Fruit fly (Drosophila melanogaster) S2 (cell line): ENCODE measurements around the gene MsrA.

Source experiments
- CG8478 ChIP-seq: fragments of >200 bp; optimal IDR thresholded peaks from 2 replicates; lab custom pipeline; 2018
- CTCF ChIP-seq, 2 experiments: fragments of >200 bp; optimal IDR thresholded peaks; 2 replicates each; lab custom pipeline; 2018

Gene MsrA

DNA sequence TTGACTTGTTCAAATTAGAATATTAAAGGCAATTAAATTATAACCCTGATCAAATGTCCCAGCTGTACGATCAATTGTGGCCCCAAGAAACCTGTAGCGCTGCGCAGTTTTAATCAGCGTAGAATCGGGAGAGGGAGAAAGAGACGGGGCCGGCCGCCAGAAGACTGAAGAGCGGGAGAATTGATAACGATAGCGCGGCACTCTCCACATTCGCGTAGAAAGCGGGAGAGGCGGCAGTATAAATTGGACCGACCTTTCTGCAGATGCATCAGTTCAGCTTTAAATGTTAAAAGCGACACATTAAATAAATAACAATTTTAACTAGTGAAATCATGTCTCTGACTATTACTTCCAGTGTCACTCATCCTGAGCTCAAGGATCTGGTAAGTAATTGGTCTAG lies at the start of gene MsrA:
TSS of gene MsrA (plus strand) at position 266 of the 400 bp plus-strand sequence.
- TF ChIP-seq CTCF (optimal IDR thresholded peaks at IDR 0.05; lab: Kevin White, UChicago) (no peak), CG8478 (no peak)

DNA sequence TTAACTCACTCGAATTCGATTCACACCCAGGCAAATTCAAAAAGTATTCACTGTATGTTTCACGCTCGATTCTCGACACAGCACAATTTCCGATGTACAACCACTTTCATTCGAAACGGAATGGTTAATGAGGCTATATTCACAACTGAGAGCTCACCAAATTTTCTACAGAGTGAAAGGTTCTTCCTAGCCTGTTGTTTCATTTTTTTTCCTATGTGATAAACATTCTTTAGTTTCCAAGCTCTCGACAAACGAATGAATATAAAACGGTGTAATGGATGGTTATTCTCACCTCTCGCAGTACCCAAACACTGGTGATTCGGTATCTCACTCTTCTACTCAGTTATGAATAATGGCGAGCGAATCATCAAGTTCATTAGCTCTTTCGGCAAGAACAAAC lies 36.8 kb upstream of the MsrA start, which contains the start of gene cocoon:
TSS of gene cocoon (minus strand) at position 101 of the 400 bp plus-strand sequence.
- no peak for TF ChIP-seq CG8478
- no peak for TF ChIP-seq CTCF (optimal IDR thresholded peaks at IDR 0.05; lab: Kevin White, UChicago)

DNA sequence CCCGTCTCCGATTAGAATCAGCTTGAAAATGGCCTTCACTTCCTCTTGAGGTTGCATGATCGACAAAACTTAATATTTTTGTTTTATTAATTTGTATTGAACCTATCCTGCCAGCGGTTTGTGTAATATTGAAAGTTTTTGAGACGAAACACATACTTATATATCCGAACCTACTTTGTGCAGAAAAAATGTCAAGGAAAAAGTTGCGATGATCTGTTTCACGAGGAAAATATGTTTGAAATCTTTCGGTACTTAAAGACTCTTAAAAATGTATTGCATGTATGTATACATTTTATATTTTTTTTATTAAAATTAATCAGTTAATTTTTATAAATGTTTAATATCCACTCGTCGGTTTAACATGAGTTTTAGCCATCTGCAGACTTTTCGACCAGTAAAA lies 25.6 kb upstream of the MsrA start, which contains the start of gene Ran-like:
TSS of gene Ran-like (minus strand) at position 101 of the 400 bp plus-strand sequence.
- TF ChIP-seq CTCF (optimal IDR thresholded peaks at IDR 0.05; lab: Kevin White, UChicago) (no peak), CG8478 (no peak)

DNA sequence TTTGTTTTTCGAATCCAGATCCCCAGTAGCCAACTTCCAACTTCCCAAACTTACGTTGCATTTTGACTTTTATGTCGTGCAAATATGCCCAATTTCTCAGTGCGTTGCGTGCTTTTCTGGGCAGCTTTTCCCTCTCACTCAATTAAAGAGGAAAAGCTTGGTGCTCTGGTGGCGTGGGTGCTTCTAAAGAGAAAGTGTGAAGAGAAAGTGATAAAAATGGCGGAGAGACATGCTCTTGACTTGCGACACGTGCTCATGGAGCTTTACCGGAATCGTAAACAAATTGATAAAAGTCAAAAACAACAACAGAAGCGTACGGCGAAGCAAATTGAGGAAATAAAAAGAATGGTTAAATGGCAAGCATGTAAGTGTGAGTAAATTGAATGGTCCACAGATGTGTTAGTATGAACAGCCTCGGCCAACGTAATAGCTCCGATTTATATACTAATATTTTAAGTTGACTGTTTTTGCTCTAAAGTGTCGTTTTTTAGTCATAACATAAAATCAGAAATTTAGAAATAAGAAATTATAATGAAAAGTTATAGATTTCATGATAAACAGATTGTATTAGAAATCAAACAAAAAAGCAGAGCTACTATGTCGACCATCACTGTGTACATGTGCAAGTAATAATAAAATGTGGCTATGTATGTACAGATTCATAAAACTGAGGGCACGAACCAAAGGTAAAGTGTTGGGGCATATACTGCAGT lies 16.8 kb upstream of the MsrA start:
- TF ChIP-seq CTCF (optimal IDR thresholded peaks at IDR 0.05; lab: Kevin White, UChicago): no peak

DNA sequence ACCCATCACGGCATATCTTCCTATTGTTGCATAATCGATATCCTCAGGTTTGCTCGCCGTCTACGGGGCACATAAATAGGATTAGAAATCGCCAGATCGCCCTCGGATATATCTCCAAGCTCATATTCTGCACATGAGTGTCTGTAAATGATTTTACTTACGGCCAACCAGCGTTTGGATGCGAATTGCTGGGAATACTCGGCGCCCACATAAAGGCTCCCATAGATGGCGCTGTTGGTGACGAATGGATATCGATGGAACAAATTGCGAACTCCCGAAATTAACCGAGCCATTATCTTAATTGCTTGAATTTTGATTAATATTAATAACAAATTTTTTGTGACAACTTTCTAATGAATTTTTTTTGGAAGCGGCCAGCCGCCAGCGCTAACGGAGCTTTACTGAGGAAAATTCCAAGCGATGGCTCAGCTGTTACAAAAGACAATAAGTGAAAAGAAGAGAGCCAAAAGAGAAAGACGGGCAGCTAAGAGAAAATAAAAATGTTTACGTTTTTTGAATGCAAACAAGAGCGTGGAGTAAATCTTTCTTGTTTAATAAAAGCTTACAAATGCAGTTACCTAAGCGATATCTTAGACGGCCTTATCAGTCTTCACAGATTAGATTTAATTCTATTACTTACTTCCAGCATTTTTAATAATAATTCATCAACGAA lies 16.1 kb upstream of the MsrA start:
- TF ChIP-seq CTCF (optimal IDR thresholded peaks at IDR 0.05; lab: Kevin White, UChicago) (peak; percentile 54 to 68), CG8478 (no peak)

DNA sequence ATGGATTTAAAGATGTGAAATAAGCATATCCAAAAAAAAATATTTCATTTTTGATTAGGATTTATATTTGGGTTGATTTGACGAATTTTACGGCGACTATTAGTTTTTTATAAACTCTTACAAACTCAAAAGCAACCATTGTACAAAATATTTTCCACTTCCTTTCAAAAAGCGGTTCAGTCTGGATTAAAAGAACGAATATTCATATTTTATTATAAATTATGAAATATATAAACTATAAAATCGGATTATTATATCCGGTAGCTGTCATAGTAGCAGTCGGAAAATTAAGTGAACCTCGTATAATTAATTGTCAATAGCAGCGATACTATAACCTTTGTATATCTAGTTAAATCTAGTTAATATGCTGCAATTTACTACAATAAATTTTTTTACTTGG lies 15.4 kb upstream of the MsrA start, which contains the start of gene CG12355:
TSS of gene CG12355 (minus strand) at position 101 of the 400 bp plus-strand sequence.
- no peak for TF ChIP-seq CG8478
- no peak for TF ChIP-seq CTCF (optimal IDR thresholded peaks at IDR 0.05; lab: Kevin White, UChicago)

DNA sequence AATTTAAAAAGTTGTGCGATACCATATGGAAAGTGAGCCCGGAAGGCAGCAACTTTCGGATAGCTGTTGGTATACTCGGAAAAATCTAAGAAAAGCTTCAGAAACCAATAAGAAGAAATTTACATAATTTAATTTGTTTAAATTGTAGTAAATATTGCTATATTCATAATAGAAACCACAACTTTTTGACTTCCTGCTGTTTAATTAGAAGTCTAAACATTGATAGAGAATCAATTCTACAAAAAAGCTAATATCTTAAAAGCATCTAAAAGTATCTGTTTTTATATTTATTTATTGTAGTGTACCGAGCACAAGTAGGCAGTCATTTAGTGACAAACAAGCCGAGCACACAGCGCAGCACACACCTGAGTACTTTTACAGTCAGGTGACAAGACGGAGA lies 14.6 kb upstream of the MsrA start, which contains the start of gene CG13455:
TSS of gene CG13455 (plus strand) at position 301 of the 400 bp plus-strand sequence.
- TF ChIP-seq CG8478 (no peak), CTCF (optimal IDR thresholded peaks at IDR 0.05; lab: Kevin White, UChicago) (no peak)

DNA sequence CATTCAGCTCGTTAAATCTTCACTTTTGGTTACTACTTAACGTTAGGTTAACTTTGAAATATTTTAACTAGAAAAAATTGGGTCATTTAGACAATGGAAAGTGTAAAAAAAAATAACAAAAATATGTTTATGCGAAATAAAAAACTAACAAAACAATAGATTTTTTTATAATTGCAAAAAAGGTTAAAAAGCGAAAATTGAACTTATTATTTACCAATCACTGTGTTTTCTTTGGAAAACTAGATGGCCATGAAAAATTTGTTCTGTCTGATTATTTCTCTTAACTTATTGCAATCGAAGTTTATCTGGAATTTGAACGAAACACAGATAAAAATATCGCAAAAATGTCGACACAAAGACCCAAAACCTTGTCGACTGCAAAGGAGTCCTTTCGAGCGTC lies 12.9 kb upstream of the MsrA start, which contains the start of gene CG7276:
TSS of gene CG7276 (plus strand) at position 301 of the 400 bp plus-strand sequence.
- TF ChIP-seq CTCF (optimal IDR thresholded peaks at IDR 0.05; lab: Kevin White, UChicago) (no peak), CG8478 (no peak)

DNA sequence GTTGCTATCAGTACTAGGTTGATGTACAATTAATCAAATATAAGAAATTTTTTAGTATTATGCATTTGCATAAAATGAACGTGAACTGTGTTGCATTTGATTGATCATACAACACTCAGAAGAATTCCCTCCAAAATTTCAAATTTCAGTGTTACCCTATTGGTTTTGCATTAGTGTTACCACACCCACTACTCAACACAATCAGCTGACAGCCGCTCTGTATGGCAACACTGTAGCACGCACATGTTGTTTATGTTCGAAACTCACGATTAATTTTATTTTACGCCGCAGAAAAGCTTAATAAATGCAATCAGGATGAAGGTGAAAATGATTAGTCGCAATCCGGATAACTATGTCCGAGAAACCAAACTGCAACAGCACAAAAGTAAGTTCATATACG lies 12.1 kb upstream of the MsrA start, which contains the start of gene CG7275:
TSS of gene CG7275 (plus strand) at position 215 of the 400 bp plus-strand sequence.
- TF ChIP-seq CTCF (optimal IDR thresholded peaks at IDR 0.05; lab: Kevin White, UChicago): no peak
- TF ChIP-seq CG8478: no peak

DNA sequence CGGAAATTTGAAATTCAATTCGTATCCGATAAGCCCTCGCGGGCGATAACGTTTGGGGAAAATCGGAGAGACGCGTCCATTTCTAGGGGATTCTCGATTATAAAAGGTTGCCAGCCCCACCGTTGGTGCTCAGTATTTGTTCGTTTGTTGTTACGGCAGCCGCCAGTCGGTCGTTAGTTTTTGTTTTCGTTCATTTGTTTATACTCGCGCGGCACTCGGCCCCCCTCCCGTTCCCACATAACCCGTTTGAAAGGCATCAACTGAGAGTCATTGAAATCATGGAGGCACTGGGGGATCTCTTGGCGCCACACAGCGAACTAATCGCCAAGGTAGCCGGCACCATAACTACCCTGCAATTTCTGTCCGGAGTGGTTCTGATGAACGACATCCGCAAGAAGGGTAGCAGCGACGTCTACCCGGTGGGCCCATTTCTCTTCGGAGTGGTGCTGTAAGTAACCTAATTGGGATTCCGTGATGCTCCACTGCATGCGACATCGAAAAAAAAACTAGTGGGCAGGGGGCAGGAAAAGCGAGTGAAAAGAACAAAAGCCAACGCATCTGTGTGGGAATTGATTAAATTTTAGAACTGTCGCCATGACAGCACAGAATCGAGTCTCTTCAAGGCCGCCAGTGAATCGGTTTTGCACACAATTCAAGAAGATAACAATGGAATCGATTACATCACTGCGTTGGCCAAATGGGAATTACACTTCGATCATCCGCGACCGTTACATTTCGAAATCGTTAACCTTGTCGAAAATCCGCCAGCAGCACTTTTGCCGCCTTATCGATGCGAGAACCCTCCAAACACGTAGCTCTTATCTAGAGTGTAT lies 9.8 kb upstream of the MsrA start, which contains the start of gene CG7272:
TSS of gene CG7272 (plus strand) at position 126 of the 833 bp plus-strand sequence.
- TF ChIP-seq CTCF (optimal IDR thresholded peaks at IDR 0.05; lab: Kevin White, UChicago) (no peak), CG8478 (no peak)

DNA sequence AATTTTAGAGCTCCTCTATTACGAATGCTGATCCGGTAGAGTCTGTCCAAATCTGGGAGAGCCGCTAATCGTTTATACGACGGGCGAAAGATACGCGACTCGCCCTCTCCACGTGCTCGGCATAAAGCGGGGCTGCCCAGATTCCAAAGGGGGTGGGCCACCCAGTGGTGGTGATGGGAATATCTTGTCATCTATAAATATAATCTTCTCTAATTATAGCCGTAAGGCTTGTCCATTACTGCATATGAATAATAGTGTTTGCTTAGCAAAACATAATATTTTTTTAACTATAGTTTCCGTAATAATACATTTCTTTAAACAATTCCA lies 9.2 kb upstream of the MsrA start:
- TF ChIP-seq CTCF (optimal IDR thresholded peaks at IDR 0.05; lab: Kevin White, UChicago) (no peak), CG8478 (no peak)

DNA sequence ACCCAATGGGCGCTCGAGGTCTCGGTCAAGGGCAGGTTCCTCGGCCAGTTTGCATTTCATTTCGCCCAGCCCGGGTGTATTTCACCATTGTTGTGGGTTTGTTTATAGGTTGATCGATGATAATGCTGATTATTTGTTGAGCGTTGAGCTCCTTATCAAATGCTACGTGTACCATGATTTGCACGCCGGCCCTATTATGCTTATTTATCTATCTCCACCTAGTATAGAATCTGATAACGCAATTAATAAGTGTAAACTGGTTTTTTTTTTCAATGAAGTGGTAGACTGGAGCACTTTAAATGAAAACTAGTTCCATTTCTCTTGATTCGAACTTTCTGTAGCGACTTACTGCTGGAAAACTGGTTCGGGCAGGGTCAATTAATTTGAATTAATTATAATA lies 8.6 kb upstream of the MsrA start:
- TF ChIP-seq CTCF (optimal IDR thresholded peaks at IDR 0.05; lab: Kevin White, UChicago) (no peak), CG8478 (no peak)

DNA sequence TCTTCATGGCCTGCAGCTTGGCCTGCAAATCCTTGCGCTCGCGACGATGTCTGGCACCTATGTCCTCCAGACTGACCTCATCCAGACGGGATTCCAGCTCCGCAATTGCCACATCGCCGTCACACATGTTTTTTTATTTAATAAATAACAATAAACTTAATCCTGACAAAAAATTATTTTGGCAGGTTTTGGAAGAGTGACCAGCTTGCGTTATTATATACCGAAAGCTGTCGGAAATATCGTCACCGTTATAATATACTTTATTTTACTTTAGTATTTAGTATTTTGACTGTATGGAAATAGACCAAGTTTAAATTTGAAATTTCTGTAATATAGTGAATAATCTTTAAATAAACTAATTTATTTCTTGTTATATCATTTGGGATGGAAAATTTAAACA lies 6.2 kb upstream of the MsrA start, which contains the start of gene CG7857:
TSS of gene CG7857 (minus strand) at position 208 of the 400 bp plus-strand sequence.
- TF ChIP-seq CTCF (optimal IDR thresholded peaks at IDR 0.05; lab: Kevin White, UChicago): no peak
- TF ChIP-seq CG8478: no peak

DNA sequence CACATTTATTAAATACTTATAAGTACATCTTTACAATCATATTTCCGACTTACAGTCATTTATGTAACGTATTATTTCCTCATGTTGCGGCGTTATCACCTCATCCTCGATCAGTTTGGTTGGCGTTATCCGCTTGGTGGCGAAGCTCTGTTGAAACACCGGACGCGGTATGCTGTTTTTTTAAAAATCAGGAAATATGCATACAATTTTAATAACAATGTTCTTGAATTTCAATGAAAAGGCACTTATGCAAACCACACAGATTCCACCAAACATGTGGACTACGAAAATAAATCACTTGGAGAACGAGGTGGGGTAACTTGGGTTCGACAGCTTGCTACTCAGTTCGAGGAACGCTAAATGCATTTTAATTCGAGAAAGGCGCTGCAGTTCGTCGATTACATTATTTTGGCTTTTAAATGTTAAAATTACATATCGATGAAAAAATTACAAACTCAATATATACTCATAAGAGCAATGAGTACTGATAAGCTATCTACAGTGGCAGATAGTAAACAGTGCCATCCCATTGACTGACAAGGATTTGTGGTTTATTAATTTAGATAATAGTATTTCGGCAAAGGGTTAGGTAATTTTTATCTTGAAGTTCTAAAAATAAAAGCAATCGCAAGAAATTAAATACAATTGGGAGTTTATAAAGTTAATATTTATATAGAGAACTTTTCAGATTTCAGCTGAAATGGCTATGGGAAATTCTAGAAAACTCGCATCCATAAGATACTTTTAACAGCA lies 4.5 kb upstream of the MsrA start:
- no peak for TF ChIP-seq CTCF (optimal IDR thresholded peaks at IDR 0.05; lab: Kevin White, UChicago)
- no peak for TF ChIP-seq CG8478
